Fruit fly (Drosophila melanogaster) whole organism, embryonic: Measurements from ENCODE around the gene galla-2.

Experiments used
- BtbVII ChIP-seq: fragments of 200-800 bp; sonication (Bioruptor generic); optimal IDR thresholded peaks from 3 replicates; lab custom pipeline; 2017; ENCODE audit warnings: missing biosample characterization, mild to moderate bottlenecking, missing genetic modification characterization
- CG10209 ChIP-seq: fragments of 200-800 bp; sonication (Bioruptor generic); optimal IDR thresholded peaks from 3 replicates; lab custom pipeline; 2017; ENCODE audit warnings: missing biosample characterization, mild to moderate bottlenecking, missing genetic modification characterization, missing genetic modification reagents
- CG10654 ChIP-seq: fragments of 200-800 bp; sonication (Bioruptor generic); optimal IDR thresholded peaks from 2 replicates; lab custom pipeline; 2016; ENCODE audit warnings: missing biosample characterization, missing genetic modification characterization
- CG10959 ChIP-seq: fragments of 200-800 bp; sonication (Bioruptor generic); IDR thresholded peaks from 2 replicates; pipeline ENCODE4 v1.3.6; 2022; ENCODE audit warnings: missing biosample characterization, missing genetic modification characterization
- CG12236 ChIP-seq: fragments of 200-800 bp; sonication (Bioruptor generic); optimal IDR thresholded peaks from 2 replicates; lab custom pipeline; 2016; ENCODE audit warnings: missing biosample characterization, missing genetic modification characterization
- CG12744 ChIP-seq: fragments of 200-800 bp; sonication (Bioruptor generic); optimal IDR thresholded peaks from 2 replicates; lab custom pipeline; 2016; ENCODE audit warnings: missing biosample characterization, missing genetic modification characterization
- CG13296 ChIP-seq: fragments of 200-800 bp; sonication (Bioruptor generic); optimal IDR thresholded peaks from 3 replicates; lab custom pipeline; 2018; ENCODE audit warnings: missing biosample characterization, mild to moderate bottlenecking, missing genetic modification characterization
- CG2712 ChIP-seq: fragments of 200-800 bp; optimal IDR thresholded peaks from 3 replicates; lab custom pipeline; 2019; ENCODE audit warnings: missing biosample characterization, mild to moderate bottlenecking, missing genetic modification characterization, moderate library complexity
- CG4282 ChIP-seq: fragments of 200-800 bp; sonication (Bioruptor generic); optimal IDR thresholded peaks from 2 replicates; lab custom pipeline; 2016; ENCODE audit warnings: missing biosample characterization, missing genetic modification characterization
- CG43689 ChIP-seq: fragments of 200-800 bp; sonication (Bioruptor generic); IDR thresholded peaks from 2 replicates; pipeline ENCODE4 v1.3.6; 2022; ENCODE audit warnings: missing biosample characterization, missing genetic modification characterization
- CG5245 ChIP-seq: fragments of 200-800 bp; sonication (Bioruptor generic); optimal IDR thresholded peaks from 3 replicates; lab custom pipeline; 2016; ENCODE audit warnings: missing biosample characterization, missing genetic modification characterization
- CG6791 ChIP-seq: fragments of 200-800 bp; sonication (Bioruptor generic); IDR thresholded peaks from 3 replicates; pipeline ENCODE4 v1.3.6; 2022; ENCODE audit warnings: missing biosample characterization, missing genetic modification characterization; ENCODE audit not compliant: partially characterized antibody
- CG6813 ChIP-seq: fragments of 200-800 bp; sonication (Bioruptor generic); optimal IDR thresholded peaks from 2 replicates; lab custom pipeline; 2017; ENCODE audit warnings: missing biosample characterization, missing genetic modification characterization, mild to moderate bottlenecking, moderate library complexity, missing genetic modification reagents
- CG7839 ChIP-seq: fragments of 200-800 bp; sonication (Bioruptor generic); optimal IDR thresholded peaks from 3 replicates; lab custom pipeline; 2018; ENCODE audit warnings: missing biosample characterization, mild to moderate bottlenecking, missing genetic modification characterization, moderate library complexity
- CG8089 ChIP-seq: fragments of 200-800 bp; sonication (Bioruptor generic); optimal IDR thresholded peaks from 3 replicates; lab custom pipeline; 2016; ENCODE audit warnings: missing biosample characterization, missing genetic modification characterization
- CG8290 ChIP-seq, 3 experiments: fragments of 200-800 bp; sonication (Bioruptor generic); optimal IDR thresholded peaks; 2 replicates each; lab custom pipeline; 2016 to 2019; ENCODE audit warnings: missing biosample characterization in 3 of 3, missing genetic modification characterization in 3 of 3, mild to moderate bottlenecking in 2 of 3, moderate library complexity in 1 of 3
- CG8359 ChIP-seq: fragments of 200-800 bp; sonication (Bioruptor generic); optimal IDR thresholded peaks from 2 replicates; lab custom pipeline; 2017; ENCODE audit warnings: missing biosample characterization, mild to moderate bottlenecking, missing genetic modification characterization, borderline replicate concordance
- CG8388 ChIP-seq: fragments of 200-800 bp; sonication (Bioruptor generic); optimal IDR thresholded peaks from 2 replicates; lab custom pipeline; 2019; ENCODE audit warnings: missing biosample characterization, mild to moderate bottlenecking, missing genetic modification characterization, moderate library complexity
- CG9727 ChIP-seq: fragments of 200-800 bp; sonication (Bioruptor generic); optimal IDR thresholded peaks from 3 replicates; lab custom pipeline; 2017; ENCODE audit warnings: missing biosample characterization, mild to moderate bottlenecking, missing genetic modification characterization
- Camta ChIP-seq: fragments of 200-800 bp; sonication (Bioruptor generic); optimal IDR thresholded peaks from 2 replicates; lab custom pipeline; 2016; ENCODE audit warnings: missing biosample characterization, missing genetic modification characterization
- D19A ChIP-seq: fragments of 200-800 bp; optimal IDR thresholded peaks from 3 replicates; lab custom pipeline; 2019; ENCODE audit warnings: missing biosample characterization, mild to moderate bottlenecking, missing genetic modification characterization, moderate library complexity
- Deaf1 ChIP-seq: fragments of 200-800 bp; optimal IDR thresholded peaks from 3 replicates; lab custom pipeline; 2019; ENCODE audit warnings: missing biosample characterization, mild to moderate bottlenecking, missing genetic modification characterization, moderate library complexity
- Dip3 ChIP-seq: fragments of 200-800 bp; sonication (Bioruptor generic); optimal IDR thresholded peaks from 3 replicates; lab custom pipeline; 2016; ENCODE audit warnings: missing biosample characterization, missing genetic modification characterization
- GATAe ChIP-seq: fragments of 200-800 bp; sonication (Bioruptor generic); conservative IDR thresholded peaks from 2 replicates; pipeline ENCODE4 v1.3.6; 2022; ENCODE audit warnings: missing biosample characterization, missing genetic modification characterization
- HLH4C ChIP-seq: fragments of 200-800 bp; sonication (Bioruptor generic); IDR thresholded peaks from 3 replicates; pipeline ENCODE4 v1.3.6; 2022; ENCODE audit warnings: missing biosample characterization, missing genetic modification characterization; ENCODE audit not compliant: partially characterized antibody
- Mrtf ChIP-seq: fragments of 200-800 bp; sonication (Bioruptor generic); IDR thresholded peaks from 3 replicates; pipeline ENCODE4 v1.3.6; 2022; ENCODE audit warnings: missing biosample characterization, missing genetic modification characterization
- NFAT ChIP-seq: fragments of 200-800 bp; sonication (Bioruptor generic); IDR thresholded peaks from 2 replicates; pipeline ENCODE4 v1.3.6; 2022; ENCODE audit warnings: missing biosample characterization, missing genetic modification characterization
- Usf ChIP-seq: fragments of 200-800 bp; sonication (Bioruptor generic); optimal IDR thresholded peaks from 2 replicates; lab custom pipeline; 2017; ENCODE audit warnings: missing genotype, missing biosample characterization, missing genetic modification characterization
- aop ChIP-seq: fragments of 200-800 bp; sonication (Bioruptor generic); IDR thresholded peaks from 2 replicates; pipeline ENCODE4 v1.3.6; 2022; ENCODE audit warnings: missing biosample characterization, missing genetic modification characterization
- ap ChIP-seq: fragments of 200-800 bp; sonication (Bioruptor generic); IDR thresholded peaks from 2 replicates; pipeline ENCODE4 v1.3.6; 2022; ENCODE audit warnings: missing biosample characterization, missing genetic modification characterization
- ara ChIP-seq: fragments of 200-800 bp; sonication (Bioruptor generic); IDR thresholded peaks from 2 replicates; pipeline ENCODE4 v1.3.6; 2022; ENCODE audit warnings: missing biosample characterization, missing genetic modification characterization
- bsh ChIP-seq, 2 experiments: fragments of 200-800 bp; sonication (Bioruptor generic); optimal IDR thresholded peaks; 2 replicates each; lab custom pipeline; 2017 to 2018; ENCODE audit warnings: mild to moderate bottlenecking in 2 of 2, missing biosample characterization in 2 of 2, missing genetic modification characterization in 2 of 2, moderate library complexity in 1 of 2
- cg ChIP-seq: fragments of 200-800 bp; sonication (Bioruptor generic); optimal IDR thresholded peaks from 3 replicates; lab custom pipeline; 2019; ENCODE audit warnings: missing biosample characterization, mild to moderate bottlenecking, missing genetic modification characterization, moderate library complexity
- dan ChIP-seq: fragments of 200-800 bp; sonication (Bioruptor generic); IDR thresholded peaks from 2 replicates; pipeline ENCODE4 v1.3.6; 2022; ENCODE audit warnings: missing biosample characterization, missing genetic modification characterization
- ewg ChIP-seq: fragments of 200-800 bp; sonication (Bioruptor generic); optimal IDR thresholded peaks from 3 replicates; lab custom pipeline; 2017; ENCODE audit warnings: mild to moderate bottlenecking, missing biosample characterization, missing genetic modification reagents, missing genetic modification characterization
- fu2 ChIP-seq: fragments of 200-800 bp; sonication (Bioruptor generic); optimal IDR thresholded peaks from 2 replicates; lab custom pipeline; 2016; ENCODE audit warnings: missing biosample characterization, missing genetic modification characterization
- gt ChIP-seq: fragments of 200-800 bp; sonication (Bioruptor generic); IDR thresholded peaks from 2 replicates; pipeline ENCODE4 v1.3.6; 2022; ENCODE audit warnings: missing biosample characterization, missing genetic modification characterization
- her ChIP-seq: fragments of 200-800 bp; sonication (Bioruptor generic); optimal IDR thresholded peaks from 2 replicates; lab custom pipeline; 2016; ENCODE audit warnings: missing biosample characterization, missing genetic modification characterization
- nmo ChIP-seq: fragments of 200-800 bp; sonication (Bioruptor generic); optimal IDR thresholded peaks from 2 replicates; lab custom pipeline; 2018; ENCODE audit warnings: missing biosample characterization, mild to moderate bottlenecking, missing genetic modification characterization, moderate library complexity
- phol ChIP-seq: fragments of 200-800 bp; sonication (Bioruptor generic); optimal IDR thresholded peaks from 3 replicates; lab custom pipeline; 2018; ENCODE audit warnings: missing biosample characterization, mild to moderate bottlenecking, missing genetic modification characterization, moderate library complexity
- pum ChIP-seq: fragments of 200-800 bp; sonication (Bioruptor generic); optimal IDR thresholded peaks from 2 replicates; lab custom pipeline; 2016; ENCODE audit warnings: missing biosample characterization, missing genetic modification characterization
- repo ChIP-seq: fragments of 200-800 bp; sonication (Bioruptor generic); optimal IDR thresholded peaks from 2 replicates; lab custom pipeline; 2016; ENCODE audit warnings: missing biosample characterization, missing genetic modification characterization
- rib ChIP-seq: fragments of 200-800 bp; sonication (Bioruptor generic); IDR thresholded peaks from 2 replicates; pipeline ENCODE4 v1.3.6; 2022; ENCODE audit warnings: missing biosample characterization, missing genetic modification characterization
- sens ChIP-seq: fragments of 200-800 bp; sonication (Bioruptor generic); peaks from one replicate; lab custom pipeline; 2016; ENCODE audit warnings: missing biosample characterization, missing genetic modification characterization
- slp2 ChIP-seq: fragments of 200-800 bp; sonication (Bioruptor generic); optimal IDR thresholded peaks from 2 replicates; lab custom pipeline; 2016; ENCODE audit warnings: missing biosample characterization, missing genetic modification characterization
- tap ChIP-seq: fragments of 200-800 bp; optimal IDR thresholded peaks from 3 replicates; lab custom pipeline; 2019; ENCODE audit warnings: missing biosample characterization, mild to moderate bottlenecking, missing genetic modification characterization, moderate library complexity
- yki ChIP-seq: fragments of >200 bp; optimal IDR thresholded peaks from 3 replicates; lab custom pipeline; 2018

Gene galla-2

DNA sequence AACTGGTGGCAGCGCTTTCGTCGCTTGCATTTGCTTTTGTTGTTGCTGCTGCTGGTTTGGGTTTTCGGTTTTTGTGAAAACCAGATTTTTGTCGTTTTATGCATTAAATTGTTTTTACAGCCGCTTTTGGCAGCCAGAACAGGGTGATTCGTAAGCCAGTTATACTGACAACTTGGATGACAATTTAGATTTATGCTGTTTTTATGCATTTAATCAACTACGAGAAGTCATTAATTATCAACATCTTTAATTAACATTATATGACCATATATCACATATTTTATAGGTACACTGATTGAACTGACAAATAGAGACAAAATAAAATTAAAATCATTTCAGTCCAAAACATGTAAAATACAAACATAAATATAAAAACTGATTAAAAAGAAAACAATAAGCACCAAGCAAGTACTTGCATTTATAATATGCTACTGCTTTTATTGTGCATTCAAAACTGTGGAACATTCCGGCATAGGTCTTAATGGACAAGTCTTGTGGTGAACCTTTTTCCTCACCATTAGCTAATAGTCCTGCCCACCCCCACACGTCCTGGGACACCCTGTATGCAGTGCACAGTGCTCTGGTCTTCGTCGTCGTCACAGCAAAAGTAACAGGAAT, 27.8 kb upstream of the galla-2 start (continued):
- TF ChIP-seq CG8290 (GFP tag; optimal IDR thresholded peaks at IDR 0.05; lab: Kevin White, UChicago), result no peak
- no peak for TF ChIP-seq CG8290 (tag; optimal IDR thresholded peaks at IDR 0.05; lab: Kevin White, UChicago)
- peak; percentile 47 for TF ChIP-seq CG9727
- no peak for TF ChIP-seq cg (GFP tag; lab: Kevin White, UChicago)
- TF ChIP-seq CG7839, result no peak
- TF ChIP-seq phol (tag; lab: Kevin White, UChicago), result peak; percentile 6
- no peak for TF ChIP-seq NFAT (GFP tag; lab: Robert Waterston, UW)
- peak; percentile 64 for TF ChIP-seq sens (GFP tag; lab: Kevin White, UChicago)
- TF ChIP-seq CG12236 (GFP tag; lab: Kevin White, UChicago), result no peak
- TF ChIP-seq bsh (GFP tag; optimal IDR thresholded peaks at IDR 0.05; lab: Kevin White, UChicago), result peak in 1 of 2 experiments; percentile 70
- TF ChIP-seq dan (GFP tag; lab: Robert Waterston, UW), result no peak
- TF ChIP-seq CG5245 (GFP tag; lab: Kevin White, UChicago), result no peak

DNA sequence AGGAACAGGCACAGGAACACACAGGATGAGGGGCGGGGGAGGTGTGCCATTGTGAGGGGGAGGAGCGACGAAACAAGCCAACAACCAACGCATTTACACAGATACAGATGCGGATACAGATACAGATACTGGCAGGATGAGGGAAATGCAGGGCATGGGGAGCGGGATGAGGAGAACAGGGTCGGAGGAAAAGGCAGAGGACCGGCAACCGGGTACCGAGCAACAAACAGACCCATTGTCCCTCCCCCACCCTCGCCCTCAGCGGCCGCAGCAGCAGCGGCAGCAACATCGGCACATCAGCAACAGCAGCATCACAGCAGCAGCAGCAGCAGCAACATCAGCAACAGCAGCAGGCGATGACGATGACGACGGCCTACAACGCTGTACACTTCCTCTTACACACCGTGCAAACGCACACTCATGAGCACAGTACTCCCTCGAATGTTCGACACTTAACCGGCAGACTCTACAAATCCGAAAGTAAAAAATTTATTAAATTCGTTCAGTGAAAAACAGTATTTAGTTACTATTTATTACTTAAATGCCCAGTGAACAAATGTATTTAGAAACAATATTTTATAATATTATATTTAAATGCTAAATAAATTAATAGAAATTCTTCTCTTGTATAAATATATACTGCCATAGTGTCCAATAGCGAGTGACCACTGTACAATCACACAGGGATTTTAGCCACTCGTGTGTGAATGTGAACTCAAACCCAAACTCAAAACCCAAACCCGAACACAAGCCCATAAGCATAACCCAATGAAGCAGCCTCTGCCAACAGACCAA, 27.1 kb upstream of the galla-2 start:
- peak; percentile 12 for TF ChIP-seq Dip3 (GFP tag; lab: Kevin White, UChicago)
- peak; percentile 64; the same call in 1 of the 2 replicates for TF ChIP-seq CG43689
- no peak for TF ChIP-seq Camta (GFP tag; lab: Kevin White, UChicago)
- TF ChIP-seq D19A (tag; lab: Kevin White, UChicago), result peak; percentile 88
- peak; percentile 13 for TF ChIP-seq pum
- peak; percentile 87 for TF ChIP-seq CG13296 (GFP tag; lab: Kevin White, UChicago)
- TF ChIP-seq repo (GFP tag; lab: Kevin White, UChicago), result no peak
- peak; percentile 86 for TF ChIP-seq tap (tag; lab: Kevin White, UChicago)
- TF ChIP-seq gt (GFP tag; lab: Robert Waterston, UW), result no peak
- peak; percentile 78 for TF ChIP-seq CG10959 (GFP tag; lab: Robert Waterston, UW)
- no peak for TF ChIP-seq her
- TF ChIP-seq CG8388, result peak; percentile 84
- TF ChIP-seq HLH4C (GFP tag; lab: Robert Waterston, UW), result no peak
- TF ChIP-seq Usf (GFP tag; lab: Kevin White, UChicago), result peak; percentile 76
- 0 out of 2 replicates have a peak, but pooled peaks have one; percentile 27 for TF ChIP-seq rib (GFP tag; lab: Robert Waterston, UW)
- peak; percentile 89 for TF ChIP-seq CG10209 (GFP tag; lab: Kevin White, UChicago)
- no peak; the same call in 2 of the 3 replicates for TF ChIP-seq CG6791 (GFP tag; lab: Robert Waterston, UW)
- TF ChIP-seq CG12744 (GFP tag; lab: Kevin White, UChicago), result no peak
- peak; percentile 76 for TF ChIP-seq ewg (GFP tag; lab: Kevin White, UChicago)
- TF ChIP-seq fu2 (GFP tag; lab: Kevin White, UChicago), result peak; percentile 17
- peak; percentile 45 for TF ChIP-seq slp2
- no peak for TF ChIP-seq CG8089 (GFP tag; lab: Kevin White, UChicago)
- peak; percentile 94 for TF ChIP-seq nmo
- TF ChIP-seq GATAe (GFP tag; lab: Robert Waterston, UW), result peak; percentile 19; the same call in 1 of the 2 replicates
- peak; percentile 77 for TF ChIP-seq ap (GFP tag; lab: Robert Waterston, UW)
- TF ChIP-seq CG2712, result peak; percentile 95
- TF ChIP-seq BtbVII (GFP tag; lab: Kevin White, UChicago), result peak; percentile 91
- peak; percentile 81 for TF ChIP-seq ara (GFP tag; lab: Robert Waterston, UW)
- TF ChIP-seq CG6813, result peak; percentile 87
- TF ChIP-seq aop (GFP tag; lab: Robert Waterston, UW), result no peak
- TF ChIP-seq CG10654 (GFP tag; lab: Kevin White, UChicago), result peak; percentile 78
- no peak for TF ChIP-seq CG4282 (GFP tag; lab: Kevin White, UChicago)
- peak; percentile 81 for TF ChIP-seq CG8359 (GFP tag; lab: Kevin White, UChicago)
- TF ChIP-seq yki (lab: Kevin White, UChicago), result no peak
- peak; percentile 48 for TF ChIP-seq Deaf1 (tag; lab: Kevin White, UChicago)
- TF ChIP-seq Mrtf (GFP tag; lab: Robert Waterston, UW), result no peak; the same call in 1 of the 3 replicates
